Worm (Caenorhabditis elegans) whole organism, L4/young adult: ENCODE data around the gene R11E3.1.

Experiments
- W03F9.2 ChIP-seq: fragments of 150-350 bp; optimal IDR thresholded peaks from 2 replicates; lab custom pipeline; 2014; ENCODE audit warnings: missing biosample characterization, missing genetic modification characterization
- dao-5 ChIP-seq: sonication (generic microtip); optimal IDR thresholded peaks from 2 replicates; lab custom pipeline; 2016; ENCODE audit warnings: missing genotype, missing genetic modification characterization, moderate library complexity, missing compliant biosample characterization
- him-1 ChIP-seq: sonication (generic microtip); optimal IDR thresholded peaks from 2 replicates; lab custom pipeline; 2016; ENCODE audit warnings: missing genotype, missing genetic modification reagents, missing genetic modification characterization, missing compliant biosample characterization

DNA sequence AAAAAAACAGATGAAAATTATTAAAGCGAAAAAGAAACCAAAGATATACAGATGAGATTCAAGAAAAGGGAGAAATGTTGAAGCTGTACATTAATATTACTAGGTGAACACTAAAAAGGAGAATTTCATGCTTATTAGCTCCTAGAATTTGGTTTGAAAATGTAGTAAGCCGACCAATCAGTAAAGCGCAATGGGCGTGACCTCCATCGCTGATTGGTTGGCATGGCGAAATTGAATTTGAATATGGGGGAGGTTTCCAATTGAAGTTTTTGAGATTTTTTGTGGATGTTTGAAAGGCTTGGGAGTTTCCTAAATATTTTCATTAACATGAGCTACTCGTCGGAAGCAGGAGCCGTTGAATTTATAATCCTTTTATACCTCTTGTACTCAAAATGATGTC lies 13.0 kb upstream of the R11E3.1 start:
- TF ChIP-seq him-1 (no peak), dao-5 (no peak), W03F9.2 (tag; lab: Kevin White, UChicago) (no peak)
